Worm (Caenorhabditis elegans): ENCODE data around the gene T14B4.9.

Gene T14B4.9

ce11 chrII:6741428-6741827 is 7.8 kb upstream of the T14B4.9 start, which contains the start of gene exos-8:
Gene exos-8 (plus strand): TSS chrII:6741691.
- TF ChIP-seq F10E7.11 (tag; optimal IDR thresholded peaks at IDR 0.05) (no peak), ceh-40 (GFP tag; IDR thresholded peaks at IDR 0.05) (no peak), atf-7 (tag; optimal IDR thresholded peaks at IDR 0.05) (no peak), tbp1 (GFP tag; optimal IDR thresholded peaks at IDR 0.05) (peak; percentile 55), rcor-1 (GFP tag; IDR thresholded peaks at IDR 0.05) (no peak), ceh-58 (GFP tag; IDR thresholded peaks at IDR 0.05) (no peak), xnd-1 (tag; optimal IDR thresholded peaks at IDR 0.05) (no peak), egl-44 (GFP tag; IDR thresholded peaks at IDR 0.05) (0 out of 2 replicates have a peak, but pooled peaks have one; percentile 20), nfyb-1 (GFP tag; IDR thresholded peaks at IDR 0.05) (no peak), akir-1 (GFP tag; optimal IDR thresholded peaks at IDR 0.05) (peak; percentile 44), die-1 (tag; optimal IDR thresholded peaks at IDR 0.05) (peak; percentile 19), ekl-4 (GFP tag; IDR thresholded peaks at IDR 0.05) (no peak), T07F8.4 (tag; optimal IDR thresholded peaks at IDR 0.05) (no peak), F33H1.4 (GFP tag; IDR thresholded peaks at IDR 0.05) (peak; percentile 21; the same call in 1 of the 2 replicates), lin-54 (GFP tag; optimal IDR thresholded peaks at IDR 0.05) (peak; percentile 40), ztf-18 (tag; optimal IDR thresholded peaks at IDR 0.05) (peak; percentile 33), rec-8 (tag; optimal IDR thresholded peaks at IDR 0.05) (peak in 1 of 2 experiments; percentile 39), nfya-2 (GFP tag; IDR thresholded peaks at IDR 0.05) (no peak), dpff-1 (tag; optimal IDR thresholded peaks at IDR 0.05) (no peak), hlh-12 (tag; optimal IDR thresholded peaks at IDR 0.05) (no peak), madf-6 (GFP tag; IDR thresholded peaks at IDR 0.05) (0 out of 2 replicates have a peak, but pooled peaks have one; percentile 16), F23B12.7 (tag; optimal IDR thresholded peaks at IDR 0.05; ENCODE audit: insufficient read depth) (peak; percentile 86), ztf-26 (tag; optimal IDR thresholded peaks at IDR 0.05) (no peak), F57C9.4 (tag; optimal IDR thresholded peaks at IDR 0.05) (no peak), him-1 (tag; optimal IDR thresholded peaks at IDR 0.05) (peak; percentile 12), bed-1 (GFP tag; IDR thresholded peaks at IDR 0.05) (no peak), bed-2 (GFP tag; IDR thresholded peaks at IDR 0.05) (peak; percentile 64; the same call in 1 of the 2 replicates), cebp-2 (GFP tag; IDR thresholded peaks at IDR 0.05) (no peak), lsl-1 (GFP tag; optimal IDR thresholded peaks at IDR 0.05) (peak; percentile 34), egl-18 (GFP tag; IDR thresholded peaks at IDR 0.05) (no peak), ceh-27 (GFP tag; optimal IDR thresholded peaks at IDR 0.05) (peak; percentile 60), ceh-91 (GFP tag; IDR thresholded peaks at IDR 0.05) (no peak), dox-1 (GFP tag; IDR thresholded peaks at IDR 0.05) (peak; percentile 57), nhr-179 (tag; optimal IDR thresholded peaks at IDR 0.05) (no peak), hmg-1.2 (GFP tag; IDR thresholded peaks at IDR 0.05) (peak; percentile 41; the same call in 1 of the 2 replicates), aptf-2 (GFP tag; conservative IDR thresholded peaks at IDR 0.05) (0 out of 2 replicates have a peak, but pooled peaks have one; percentile 60), madf-3 (GFP tag; IDR thresholded peaks at IDR 0.05) (0 out of 2 replicates have a peak, but pooled peaks have one; percentile 15), let-526 (GFP tag; IDR thresholded peaks at IDR 0.05) (no peak), madf-10 (tag; optimal IDR thresholded peaks at IDR 0.05) (peak; percentile 50), F39B2.1 (GFP tag; IDR thresholded peaks at IDR 0.05) (no peak), attf-5 (GFP tag; optimal IDR thresholded peaks at IDR 0.05) (peak; percentile 87), madf-8 (GFP tag; conservative IDR thresholded peaks at IDR 0.05) (peak; percentile 36; the same call in 1 of the 2 replicates), egrh-3 (GFP tag; IDR thresholded peaks at IDR 0.05) (no peak), unc-130 (GFP tag; optimal IDR thresholded peaks at IDR 0.05) (peak; percentile 71), B0336.3 (GFP tag; IDR thresholded peaks at IDR 0.05) (no peak), F57A8.1 (GFP tag; optimal IDR thresholded peaks at IDR 0.05) (no peak), C06A6.2 (GFP tag; conservative IDR thresholded peaks at IDR 0.05) (no peak), F22D6.2 (tag; optimal IDR thresholded peaks at IDR 0.05) (no peak), snpc-1.1 (tag; optimal IDR thresholded peaks at IDR 0.05; ENCODE audit: insufficient read depth) (no peak)

Data from whole organism, young adult.